Worm (Caenorhabditis elegans) whole organism, L4/young adult: ENCODE measurements around the gene pals-25.

Experiments
- W03F9.2 ChIP-seq: fragments of 150-350 bp; optimal IDR thresholded peaks from 2 replicates; lab custom pipeline; 2014; ENCODE audit warnings: missing biosample characterization, missing genetic modification characterization
- him-1 ChIP-seq: sonication (generic microtip); optimal IDR thresholded peaks from 2 replicates; lab custom pipeline; 2016; ENCODE audit warnings: missing genotype, missing genetic modification reagents, missing genetic modification characterization, missing compliant biosample characterization

ce11 chrIII:151084-151483, 16.8 kb downstream of the pals-25 start:
- TF ChIP-seq W03F9.2 (no peak), him-1 (tag; lab: Kevin White, UChicago) (no peak)
